Worm (Caenorhabditis elegans): ENCODE measurements around the gene vps-60.
A peak's percentile ranks its signal among the peaks of the same experiment; 100 is the strongest.

Gene vps-60

ce11 chrV:8588079-8588478 is 17.8 kb downstream of the vps-60 start, which contains the start of gene C10B5.3:
Gene C10B5.3, minus strand, starts transcription at chrV:8588179.
- no peak for TF ChIP-seq zag-1 (tag; optimal IDR thresholded peaks at IDR 0.05)
- no peak for TF ChIP-seq elt-2 (tag; optimal IDR thresholded peaks at IDR 0.05)
- no peak for TF ChIP-seq pha-4 (tag; optimal IDR thresholded peaks at IDR 0.05)
- no peak for TF ChIP-seq nhr-25 (tag; optimal IDR thresholded peaks at IDR 0.05)
- TF ChIP-seq aly-2 (tag; optimal IDR thresholded peaks at IDR 0.05) = no peak
- no peak for TF ChIP-seq skn-1 (tag; optimal IDR thresholded peaks at IDR 0.05)
- TF ChIP-seq lin-39 (tag; optimal IDR thresholded peaks at IDR 0.05) = no peak
- TF ChIP-seq daf-12 (tag; optimal IDR thresholded peaks at IDR 0.05) = no peak
- no peak for TF ChIP-seq mdl-1 (tag; optimal IDR thresholded peaks at IDR 0.05)
- no peak for TF ChIP-seq nfya-1 (tag; optimal IDR thresholded peaks at IDR 0.05; ENCODE audit: insufficient read depth)
- TF ChIP-seq ceh-28 (tag; optimal IDR thresholded peaks at IDR 0.05) = no peak
- TF ChIP-seq jun-1 (tag; optimal IDR thresholded peaks at IDR 0.05) = no peak
- no peak for TF ChIP-seq tbx-2 (tag; optimal IDR thresholded peaks at IDR 0.05)
- TF ChIP-seq ceh-82 (tag; optimal IDR thresholded peaks at IDR 0.05) = no peak
- TF ChIP-seq hmg-11 (tag; optimal IDR thresholded peaks at IDR 0.05) = no peak
- TF ChIP-seq eor-1 (tag; optimal IDR thresholded peaks at IDR 0.05) = no peak
- no peak for TF ChIP-seq nhr-43 (tag; optimal IDR thresholded peaks at IDR 0.05; ENCODE audit: poor library complexity, severe bottlenecking)

DNA sequence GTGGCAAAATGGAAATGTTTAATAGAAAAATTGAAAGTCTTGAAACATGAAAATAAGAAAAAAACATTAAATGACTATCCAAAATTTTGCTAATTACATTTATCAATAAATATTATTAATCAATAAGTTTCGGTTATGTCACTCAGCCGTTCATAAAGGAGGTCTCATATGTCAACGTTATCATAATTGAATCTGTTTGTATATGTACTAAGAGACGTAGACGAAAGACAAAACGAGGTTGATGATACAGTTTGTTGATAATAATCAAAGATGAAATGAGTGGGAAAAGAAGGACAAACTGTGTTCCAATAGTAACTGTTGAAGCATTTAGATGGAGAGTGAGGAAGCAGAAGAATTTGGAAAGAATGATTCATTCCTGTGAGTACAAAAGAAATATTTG is 19.0 kb downstream of the vps-60 start:
- TF ChIP-seq snpc-4 (tag; optimal IDR thresholded peaks at IDR 0.05) (no peak), egl-5 (tag; optimal IDR thresholded peaks at IDR 0.05) (no peak), unc-39 (tag; optimal IDR thresholded peaks at IDR 0.05) (no peak), pqm-1 (tag; optimal IDR thresholded peaks at IDR 0.05) (peak; percentile 4), fkh-10 (GFP tag; optimal IDR thresholded peaks at IDR 0.05) (no peak), ceh-16 (tag; optimal IDR thresholded peaks at IDR 0.05) (no peak), nhr-67 (tag; optimal IDR thresholded peaks at IDR 0.05) (no peak), daf-12 (tag; optimal IDR thresholded peaks at IDR 0.05) (no peak), jun-1 (tag; optimal IDR thresholded peaks at IDR 0.05) (no peak), egl-27 (tag; optimal IDR thresholded peaks at IDR 0.05) (no peak), skn-1 (tag; optimal IDR thresholded peaks at IDR 0.05) (no peak), R02D3.7 (tag; optimal IDR thresholded peaks at IDR 0.05) (no peak), elt-2 (tag; optimal IDR thresholded peaks at IDR 0.05) (peak; percentile 67), elt-1 (tag; optimal IDR thresholded peaks at IDR 0.05) (no peak), lin-15B (tag; optimal IDR thresholded peaks at IDR 0.05) (no peak), nfya-1 (tag; optimal IDR thresholded peaks at IDR 0.05; ENCODE audit: insufficient read depth) (no peak), nhr-77 (tag; optimal IDR thresholded peaks at IDR 0.05) (no peak), ceh-28 (tag; optimal IDR thresholded peaks at IDR 0.05) (no peak), aly-2 (tag; optimal IDR thresholded peaks at IDR 0.05) (no peak), elt-3 (tag; optimal IDR thresholded peaks at IDR 0.05) (no peak), mdl-1 (tag; optimal IDR thresholded peaks at IDR 0.05) (no peak), nhr-237 (tag; optimal IDR thresholded peaks at IDR 0.05) (no peak), fos-1 (tag; optimal IDR thresholded peaks at IDR 0.05) (no peak), pha-4 (tag; optimal IDR thresholded peaks at IDR 0.05) (peak; percentile 72), unc-62 (GFP tag; optimal IDR thresholded peaks at IDR 0.05) (no peak)

DNA sequence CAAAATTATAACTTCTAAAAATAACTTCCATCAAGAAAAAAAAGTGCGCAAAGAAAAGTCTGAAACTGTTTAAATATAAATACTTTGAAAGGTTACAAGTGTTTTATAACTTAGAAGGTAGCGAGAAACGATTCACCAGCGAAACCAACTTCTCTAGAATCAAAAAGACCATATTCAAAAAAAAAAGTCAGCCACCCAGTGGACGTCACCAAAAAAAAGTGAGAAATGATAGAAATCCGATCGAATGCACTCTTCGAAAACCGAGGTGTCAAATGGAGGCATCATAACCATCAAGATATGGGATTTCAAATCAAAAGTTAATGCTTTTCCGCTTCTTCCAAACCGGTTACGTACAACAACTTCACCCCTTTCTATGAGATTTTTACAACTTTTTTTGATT is 19.5 kb downstream of the vps-60 start:
- TF ChIP-seq elt-1 (tag; optimal IDR thresholded peaks at IDR 0.05) (no peak), nhr-28 (tag; optimal IDR thresholded peaks at IDR 0.05) (no peak)

ce11 chrV:8580961-8581360 is 25.0 kb downstream of the vps-60 start, which contains the start of gene C10B5.1:
Gene C10B5.1, plus strand, starts transcription at chrV:8581261.
- no peak for TF ChIP-seq sea-2 (GFP tag; optimal IDR thresholded peaks at IDR 0.05)
- no peak for TF ChIP-seq nfya-1 (tag; optimal IDR thresholded peaks at IDR 0.05; ENCODE audit: insufficient read depth)
- TF ChIP-seq unc-39 (tag; optimal IDR thresholded peaks at IDR 0.05) = no peak
- no peak for TF ChIP-seq elt-1 (tag; optimal IDR thresholded peaks at IDR 0.05)
- TF ChIP-seq ZK546.5 (tag; optimal IDR thresholded peaks at IDR 0.05) = no peak
- TF ChIP-seq zag-1 (tag; optimal IDR thresholded peaks at IDR 0.05) = no peak
- TF ChIP-seq lin-39 (tag; optimal IDR thresholded peaks at IDR 0.05) = no peak
- TF ChIP-seq ceh-9 (tag; optimal IDR thresholded peaks at IDR 0.05) = no peak
- no peak for TF ChIP-seq aly-2 (tag; optimal IDR thresholded peaks at IDR 0.05)
- no peak for TF ChIP-seq lsy-12 (tag; optimal IDR thresholded peaks at IDR 0.05)
- TF ChIP-seq fos-1 (tag; optimal IDR thresholded peaks at IDR 0.05) = no peak
- no peak for TF ChIP-seq lin-15B (tag; optimal IDR thresholded peaks at IDR 0.05)
- TF ChIP-seq eor-1 (tag; optimal IDR thresholded peaks at IDR 0.05) = no peak
- no peak for TF ChIP-seq fkh-10 (GFP tag; optimal IDR thresholded peaks at IDR 0.05)
- no peak for TF ChIP-seq snpc-4 (tag; optimal IDR thresholded peaks at IDR 0.05)
- TF ChIP-seq nhr-23 (tag; optimal IDR thresholded peaks at IDR 0.05) = no peak
- no peak for TF ChIP-seq nhr-76 (tag; optimal IDR thresholded peaks at IDR 0.05)
- no peak for TF ChIP-seq ztf-4 (tag; optimal IDR thresholded peaks at IDR 0.05)
- no peak for TF ChIP-seq pha-4 (tag; optimal IDR thresholded peaks at IDR 0.05)
- no peak for TF ChIP-seq nhr-43 (tag; optimal IDR thresholded peaks at IDR 0.05; ENCODE audit: poor library complexity, severe bottlenecking)

All from whole organism, L3 larva.